Fruit fly (Drosophila melanogaster): Measurements from ENCODE around the gene CkIIalpha-i1.

The CkIIalpha-i1 gene

DNA sequence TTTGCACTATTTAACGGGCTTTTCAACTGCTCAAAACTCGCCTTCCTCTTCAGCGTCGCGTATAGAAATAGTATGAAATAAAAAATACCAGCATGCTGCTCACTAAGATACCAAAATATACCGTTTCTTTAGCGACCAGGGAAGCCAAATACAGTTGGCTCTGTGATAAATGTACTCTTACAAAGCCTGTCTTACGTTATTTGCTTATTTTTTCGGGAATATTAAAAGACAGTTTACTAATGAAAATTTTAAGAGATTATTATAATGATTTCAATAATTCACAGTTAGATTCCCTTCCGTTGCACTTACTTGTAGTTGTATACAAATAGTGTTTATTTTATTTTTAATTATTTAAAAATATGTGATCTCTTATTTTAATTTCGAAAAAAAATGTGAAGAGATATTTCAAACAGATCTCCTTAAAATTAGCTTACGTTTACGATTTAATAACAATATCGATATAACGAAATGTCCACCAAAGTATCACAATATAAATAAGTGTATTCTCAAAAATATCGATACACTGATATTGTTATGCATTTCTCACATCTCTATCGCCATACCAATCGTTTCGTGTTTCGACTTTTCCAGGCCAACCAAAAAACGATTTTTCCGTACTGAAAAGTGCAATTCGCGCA lies 9.7 kb downstream of the CkIIalpha-i1 start, which contains the start of the genes DCP2 and dbo (continued):
- TF ChIP-seq Ada2b (GFP tag; IDR thresholded peaks at IDR 0.05) (peak; percentile 58; the same call in 1 of the 2 replicates), ci (GFP tag; IDR thresholded peaks at IDR 0.05) (peak; percentile 75), wdn (GFP tag; IDR thresholded peaks at IDR 0.05) (no peak), CG5245 (GFP tag; optimal IDR thresholded peaks at IDR 0.05) (no peak), tap (tag; optimal IDR thresholded peaks at IDR 0.05) (peak; percentile 77), CG16815 (GFP tag; optimal IDR thresholded peaks at IDR 0.05) (peak; percentile 54), tup (GFP tag; optimal IDR thresholded peaks at IDR 0.05) (no peak), grau (tag; optimal IDR thresholded peaks at IDR 0.05) (peak; percentile 96), CG31441 (GFP tag; IDR thresholded peaks at IDR 0.05) (peak; percentile 57; the same call in 1 of the 2 replicates), Chrac-16 (GFP tag; optimal IDR thresholded peaks at IDR 0.05) (peak; percentile 64), jing (GFP tag; optimal IDR thresholded peaks at IDR 0.05) (no peak), al (GFP tag; IDR thresholded peaks at IDR 0.05) (peak; percentile 71), CG6254 (GFP tag; optimal IDR thresholded peaks at IDR 0.05) (peak; percentile 22), CG5180 (GFP tag; optimal IDR thresholded peaks at IDR 0.05) (peak; percentile 15), dimm (GFP tag; IDR thresholded peaks at IDR 0.05) (no peak), CG8388 (GFP tag; optimal IDR thresholded peaks at IDR 0.05) (peak; percentile 70), maf-S (GFP tag; optimal IDR thresholded peaks at IDR 0.05) (peak; percentile 21), hbn (GFP tag; IDR thresholded peaks at IDR 0.05; ENCODE audit: partially characterized antibody) (peak; percentile 88), CG9876 (GFP tag; optimal IDR thresholded peaks at IDR 0.05) (no peak), CG6813 (GFP tag; optimal IDR thresholded peaks at IDR 0.05) (no peak), kay (GFP tag; optimal IDR thresholded peaks at IDR 0.05) (no peak), gcm (GFP tag; optimal IDR thresholded peaks at IDR 0.05) (peak; percentile 22), pb (GFP tag; optimal IDR thresholded peaks at IDR 0.05) (no peak), fd64A (GFP tag; optimal IDR thresholded peaks at IDR 0.05) (no peak), CG30020 (tag; optimal IDR thresholded peaks at IDR 0.05) (peak; percentile 69), CG7556 (GFP tag; optimal IDR thresholded peaks at IDR 0.05) (peak; percentile 20), nerfin-1 (tag; optimal IDR thresholded peaks at IDR 0.05) (peak; percentile 28), Sry-β (GFP tag; optimal IDR thresholded peaks at IDR 0.05) (no peak), Doc2 (GFP tag; IDR thresholded peaks at IDR 0.05) (no peak), PHDP (tag; optimal IDR thresholded peaks at IDR 0.05) (peak; percentile 64), salm (tag; optimal IDR thresholded peaks at IDR 0.05) (peak; percentile 44), CG3847 (GFP tag; IDR thresholded peaks at IDR 0.05) (peak; percentile 73), CG3838 (GFP tag; optimal IDR thresholded peaks at IDR 0.05) (no peak), Trl (optimal IDR thresholded peaks at IDR 0.05) (no peak), Trl (GFP tag; optimal IDR thresholded peaks at IDR 0.05) (no peak), esg (GFP tag; conservative IDR thresholded peaks at IDR 0.05) (peak; percentile 60), CG4730 (GFP tag; IDR thresholded peaks at IDR 0.05) (peak; percentile 61), odd (GFP tag; optimal IDR thresholded peaks at IDR 0.05) (no peak), CG13624 (GFP tag; optimal IDR thresholded peaks at IDR 0.05) (no peak), ftz-f1 (GFP tag; optimal IDR thresholded peaks at IDR 0.05) (no peak), vvl (GFP tag; IDR thresholded peaks at IDR 0.05) (peak; percentile 74; the same call in 1 of the 2 replicates), gcm2 (GFP tag; optimal IDR thresholded peaks at IDR 0.05) (no peak), lbe (GFP tag; optimal IDR thresholded peaks at IDR 0.05) (no peak), CG7963 (GFP tag; IDR thresholded peaks at IDR 0.05; ENCODE audit: partially characterized antibody) (peak; percentile 77), Poxn (GFP tag; IDR thresholded peaks at IDR 0.05) (no peak), Awh (GFP tag; IDR thresholded peaks at IDR 0.05) (no peak), croc (GFP tag; conservative IDR thresholded peaks at IDR 0.05) (peak; percentile 47), nom (GFP tag; optimal IDR thresholded peaks at IDR 0.05) (no peak), fd102C (GFP tag; optimal IDR thresholded peaks at IDR 0.05) (no peak), Sin3A (optimal IDR thresholded peaks at IDR 0.05) (no peak), CG11247 (GFP tag; IDR thresholded peaks at IDR 0.05) (peak; percentile 80)
